Worm (Caenorhabditis elegans) whole organism, young adult: Measurements from ENCODE around the gene vab-23.

Source experiments
- B0019.2 ChIP-seq: fragments of 200-800 bp; sonication (Bioruptor generic); conservative IDR thresholded peaks from 2 replicates; pipeline ENCODE4 v1.3.6; 2022; ENCODE audit warnings: missing genetic modification reagents, missing genetic modification characterization, missing compliant biosample characterization
- B0261.1 ChIP-seq: sonication (generic microtip); optimal IDR thresholded peaks from 2 replicates; lab custom pipeline; 2016; ENCODE audit warnings: mild to moderate bottlenecking, missing genetic modification characterization, moderate library complexity, missing compliant biosample characterization
- F10E7.11 ChIP-seq: sonication (generic microtip); optimal IDR thresholded peaks from 2 replicates; lab custom pipeline; 2017; ENCODE audit warnings: mild to moderate bottlenecking, missing genetic modification characterization, moderate library complexity, missing compliant biosample characterization
- F22D6.2 ChIP-seq: sonication (generic microtip); optimal IDR thresholded peaks from 2 replicates; lab custom pipeline; 2016; ENCODE audit warnings: mild to moderate bottlenecking, missing genetic modification characterization, missing compliant biosample characterization
- F33H1.4 ChIP-seq: fragments of 200-800 bp; sonication (Bioruptor generic); IDR thresholded peaks from 2 replicates; pipeline ENCODE4 v1.3.6; 2022; ENCODE audit warnings: missing genetic modification reagents, missing genetic modification characterization, missing compliant biosample characterization
- F39B2.1 ChIP-seq: fragments of 200-800 bp; sonication (Bioruptor generic); IDR thresholded peaks from 2 replicates; pipeline ENCODE4 v1.3.6; 2022; ENCODE audit warnings: missing genetic modification reagents, missing genetic modification characterization, missing compliant biosample characterization
- F52B5.7 ChIP-seq: sonication (generic microtip); optimal IDR thresholded peaks from 2 replicates; lab custom pipeline; 2016; ENCODE audit warnings: mild to moderate bottlenecking, missing genetic modification characterization, missing compliant biosample characterization
- T26A5.8 ChIP-seq: sonication (generic microtip); optimal IDR thresholded peaks from 2 replicates; lab custom pipeline; 2016; ENCODE audit warnings: missing genetic modification characterization, missing compliant biosample characterization
- Y67H2A.10 ChIP-seq: fragments of 200-800 bp; sonication (Bioruptor generic); conservative IDR thresholded peaks from 2 replicates; pipeline ENCODE4 v1.3.6; 2022; ENCODE audit warnings: missing genetic modification reagents, missing genetic modification characterization, missing compliant biosample characterization
- Y95B8A.8 ChIP-seq: fragments of 200-800 bp; sonication (Bioruptor generic); IDR thresholded peaks from 2 replicates; pipeline ENCODE4 v1.3.6; 2022; ENCODE audit warnings: missing genetic modification reagents, missing genetic modification characterization, missing compliant biosample characterization
- ZK185.1 ChIP-seq: sonication (generic microtip); optimal IDR thresholded peaks from 2 replicates; lab custom pipeline; 2016; ENCODE audit warnings: mild to moderate bottlenecking, missing genetic modification characterization, missing compliant biosample characterization; ENCODE audit not compliant: poor library complexity, severe bottlenecking
- akir-1 ChIP-seq: fragments of 200-800 bp; sonication (Bioruptor generic); optimal IDR thresholded peaks from 2 replicates; lab custom pipeline; 2018; ENCODE audit warnings: mild to moderate bottlenecking, missing genetic modification characterization, moderate library complexity, missing compliant biosample characterization
- athp-1 ChIP-seq: sonication (generic microtip); optimal IDR thresholded peaks from 2 replicates; lab custom pipeline; 2017; ENCODE audit warnings: mild to moderate bottlenecking, missing genetic modification characterization, missing compliant biosample characterization
- attf-6 ChIP-seq: fragments of 200-800 bp; sonication (Bioruptor generic); IDR thresholded peaks from 2 replicates; pipeline ENCODE4 v1.3.6; 2022; ENCODE audit warnings: missing genetic modification reagents, missing genetic modification characterization, missing compliant biosample characterization
- bed-1 ChIP-seq: fragments of 200-800 bp; sonication (Bioruptor generic); IDR thresholded peaks from 2 replicates; pipeline ENCODE4 v1.3.6; 2022; ENCODE audit warnings: missing genetic modification reagents, missing genetic modification characterization, missing compliant biosample characterization
- ceh-100 ChIP-seq: fragments of 200-800 bp; sonication (Bioruptor generic); IDR thresholded peaks from 2 replicates; pipeline ENCODE4 v1.3.6; 2022; ENCODE audit warnings: missing genetic modification reagents, missing genetic modification characterization, missing compliant biosample characterization
- ceh-40 ChIP-seq: fragments of 200-800 bp; sonication (Bioruptor generic); IDR thresholded peaks from 2 replicates; pipeline ENCODE4 v1.3.6; 2022; ENCODE audit warnings: missing genetic modification characterization, missing compliant biosample characterization
- ceh-79 ChIP-seq: sonication (generic microtip); optimal IDR thresholded peaks from 2 replicates; lab custom pipeline; 2017; ENCODE audit warnings: mild to moderate bottlenecking, missing genetic modification characterization, missing compliant biosample characterization
- dox-1 ChIP-seq: fragments of 200-800 bp; sonication (Bioruptor generic); IDR thresholded peaks from 2 replicates; pipeline ENCODE4 v1.3.6; 2022; ENCODE audit warnings: missing genetic modification reagents, missing genetic modification characterization, missing compliant biosample characterization
- dpff-1 ChIP-seq: sonication (generic microtip); optimal IDR thresholded peaks from 2 replicates; lab custom pipeline; 2017; ENCODE audit warnings: mild to moderate bottlenecking, missing genetic modification characterization, missing compliant biosample characterization
- egrh-3 ChIP-seq: fragments of 200-800 bp; sonication (Bioruptor generic); IDR thresholded peaks from 2 replicates; pipeline ENCODE4 v1.3.6; 2022; ENCODE audit warnings: missing genetic modification reagents, missing genetic modification characterization, missing compliant biosample characterization
- ekl-4 ChIP-seq: fragments of 200-800 bp; sonication (Bioruptor generic); IDR thresholded peaks from 2 replicates; pipeline ENCODE4 v1.3.6; 2022; ENCODE audit warnings: missing genetic modification reagents, missing genetic modification characterization, missing compliant biosample characterization
- fkh-3 ChIP-seq: sonication (generic microtip); optimal IDR thresholded peaks from 2 replicates; lab custom pipeline; 2016; ENCODE audit warnings: mild to moderate bottlenecking, missing genetic modification characterization, missing compliant biosample characterization
- hmg-20 ChIP-seq: fragments of 200-800 bp; sonication (Bioruptor generic); IDR thresholded peaks from 2 replicates; pipeline ENCODE4 v1.3.6; 2022; ENCODE audit warnings: missing genetic modification reagents, missing genetic modification characterization, missing compliant biosample characterization
- lag-1 ChIP-seq: fragments of 200-800 bp; sonication (Bioruptor generic); IDR thresholded peaks from 2 replicates; pipeline ENCODE4 v1.3.6; 2022; ENCODE audit warnings: missing genetic modification reagents, missing genetic modification characterization, missing compliant biosample characterization
- let-526 ChIP-seq: fragments of 200-800 bp; sonication (Bioruptor generic); IDR thresholded peaks from 2 replicates; pipeline ENCODE4 v1.3.6; 2022; ENCODE audit warnings: missing genetic modification reagents, missing genetic modification characterization, missing compliant biosample characterization
- lsy-27 ChIP-seq: sonication (generic microtip); optimal IDR thresholded peaks from 2 replicates; lab custom pipeline; 2017; ENCODE audit warnings: missing genetic modification characterization, mild to moderate bottlenecking, missing compliant biosample characterization, antibody characterized with exemption, missing genotype, borderline replicate concordance; ENCODE audit not compliant: insufficient read depth
- madf-3 ChIP-seq: fragments of 200-800 bp; sonication (Bioruptor generic); IDR thresholded peaks from 2 replicates; pipeline ENCODE4 v1.3.6; 2022; ENCODE audit warnings: missing genetic modification reagents, missing genetic modification characterization, missing compliant biosample characterization
- madf-8 ChIP-seq: fragments of 200-800 bp; sonication (Bioruptor generic); conservative IDR thresholded peaks from 2 replicates; pipeline ENCODE4 v1.3.6; 2022; ENCODE audit warnings: missing genetic modification reagents, missing genetic modification characterization, missing compliant biosample characterization
- mel-28 ChIP-seq: sonication (generic microtip); optimal IDR thresholded peaks from 2 replicates; lab custom pipeline; 2016; ENCODE audit warnings: borderline replicate concordance, mild to moderate bottlenecking, missing genetic modification characterization, missing compliant biosample characterization
- nfya-1 ChIP-seq: sonication (generic microtip); optimal IDR thresholded peaks from 2 replicates; lab custom pipeline; 2017; ENCODE audit warnings: antibody characterized with exemption, missing compliant biosample characterization, missing genetic modification characterization, borderline replicate concordance; ENCODE audit not compliant: insufficient read depth
- nfya-2 ChIP-seq: fragments of 200-800 bp; sonication (Bioruptor generic); IDR thresholded peaks from 2 replicates; pipeline ENCODE4 v1.3.6; 2022; ENCODE audit warnings: missing genetic modification reagents, missing genetic modification characterization, missing compliant biosample characterization
- nhr-27 ChIP-seq: fragments of 200-800 bp; sonication (Bioruptor generic); optimal IDR thresholded peaks from 2 replicates; lab custom pipeline; 2018; ENCODE audit warnings: mild to moderate bottlenecking, missing genetic modification characterization, moderate library complexity, missing compliant biosample characterization
- nhr-80 ChIP-seq: sonication (generic microtip); optimal IDR thresholded peaks from 2 replicates; lab custom pipeline; 2016; ENCODE audit warnings: missing genetic modification characterization, missing compliant biosample characterization
- snpc-1.3 ChIP-seq: sonication (generic microtip); optimal IDR thresholded peaks from 2 replicates; lab custom pipeline; 2017; ENCODE audit warnings: missing genetic modification characterization, mild to moderate bottlenecking, missing compliant biosample characterization, antibody characterized with exemption, moderate library complexity, missing genotype, missing genetic modification reagents; ENCODE audit not compliant: insufficient read depth
- somi-1 ChIP-seq: fragments of 200-800 bp; sonication (Bioruptor generic); optimal IDR thresholded peaks from 2 replicates; lab custom pipeline; 2018; ENCODE audit warnings: mild to moderate bottlenecking, missing genetic modification characterization, missing compliant biosample characterization
- tbx-9 ChIP-seq: sonication (generic microtip); optimal IDR thresholded peaks from 2 replicates; lab custom pipeline; 2016; ENCODE audit warnings: borderline replicate concordance, missing genetic modification characterization, inconsistent platforms, missing compliant biosample characterization
- xnd-1 ChIP-seq: sonication (generic microtip); optimal IDR thresholded peaks from 2 replicates; lab custom pipeline; 2016; ENCODE audit warnings: missing genotype, missing genetic modification reagents, missing genetic modification characterization, missing compliant biosample characterization
- zfh-2 ChIP-seq: fragments of 200-800 bp; sonication (Bioruptor generic); conservative IDR thresholded peaks from 2 replicates; pipeline ENCODE4 v1.3.6; 2022; ENCODE audit warnings: missing genetic modification reagents, missing genetic modification characterization, missing compliant biosample characterization
- zim-3 ChIP-seq: sonication (generic microtip); optimal IDR thresholded peaks from 2 replicates; lab custom pipeline; 2017; ENCODE audit warnings: mild to moderate bottlenecking, missing genetic modification characterization, moderate library complexity, missing compliant biosample characterization
- ztf-26 ChIP-seq: sonication (generic microtip); optimal IDR thresholded peaks from 2 replicates; lab custom pipeline; 2017; ENCODE audit warnings: missing genetic modification characterization, missing compliant biosample characterization
- ztf-28 ChIP-seq: fragments of 200-800 bp; sonication (Bioruptor generic); IDR thresholded peaks from 2 replicates; pipeline ENCODE4 v1.3.6; 2022; ENCODE audit warnings: missing genetic modification reagents, missing genetic modification characterization, missing compliant biosample characterization

vab-23 gene

DNA sequence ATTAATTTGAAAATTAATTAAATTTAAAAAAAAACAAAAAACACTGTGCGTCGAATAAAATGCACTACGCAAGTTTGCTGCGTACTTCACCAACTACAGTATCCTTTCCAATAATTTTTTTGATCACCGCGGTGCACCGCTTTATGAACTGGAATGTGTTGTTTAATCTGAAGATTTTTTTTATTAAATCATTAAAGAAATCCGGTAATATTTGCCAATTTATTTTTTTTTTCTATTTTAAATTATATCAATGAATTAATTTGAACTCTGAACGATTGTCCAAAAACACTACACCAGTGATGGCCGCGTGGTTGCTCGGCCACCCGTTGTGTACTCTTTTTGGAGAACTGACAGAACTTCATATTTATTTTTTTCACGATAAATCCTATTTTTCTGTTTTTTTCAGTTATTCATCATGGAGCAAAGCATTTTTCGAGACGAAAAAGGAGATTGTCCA lies 40.4 kb downstream of the vab-23 start, which contains the start of gene K12D12.5 (continued):
- TF ChIP-seq zim-3 (tag; lab: Kevin White, UChicago) (no peak), snpc-1.3 (peak; percentile 1), xnd-1 (tag; lab: Kevin White, UChicago) (peak; percentile 64), ztf-26 (tag; lab: Kevin White, UChicago) (no peak)

DNA sequence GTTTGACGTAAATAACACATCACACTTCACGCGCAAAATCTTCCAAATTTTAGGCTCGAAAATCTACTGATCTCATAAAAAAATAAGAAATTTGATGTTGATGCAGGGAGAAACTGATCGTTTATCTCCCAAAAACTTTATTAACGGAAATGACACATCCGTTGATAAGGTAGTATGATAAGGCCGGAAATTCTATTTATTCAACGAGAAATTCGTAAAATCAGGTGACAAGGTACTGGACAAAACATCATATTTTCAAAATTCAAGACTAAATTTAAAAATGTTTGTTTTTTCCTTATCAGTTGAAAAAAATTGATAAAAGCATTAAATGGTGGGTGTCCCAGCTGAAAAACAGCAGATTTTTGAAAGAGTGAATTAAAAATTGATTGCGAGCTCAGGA lies 41.2 kb downstream of the vab-23 start:
- TF ChIP-seq lsy-27 (no peak), F39B2.1 (GFP tag; lab: Robert Waterston, UW) (no peak), hmg-20 (GFP tag; lab: Robert Waterston, UW) (no peak), mel-28 (no peak), ceh-79 (no peak), zfh-2 (GFP tag; lab: Robert Waterston, UW) (no peak), madf-3 (GFP tag; lab: Robert Waterston, UW) (no peak), madf-8 (GFP tag; lab: Robert Waterston, UW) (no peak), snpc-1.3 (no peak), ztf-28 (GFP tag; lab: Robert Waterston, UW) (no peak), T26A5.8 (tag; lab: Kevin White, UChicago) (no peak), dpff-1 (tag; lab: Kevin White, UChicago) (no peak), athp-1 (tag; lab: Kevin White, UChicago) (no peak), ZK185.1 (tag; lab: Kevin White, UChicago) (no peak), B0261.1 (tag; lab: Kevin White, UChicago) (no peak), F22D6.2 (tag; lab: Kevin White, UChicago) (no peak)

DNA sequence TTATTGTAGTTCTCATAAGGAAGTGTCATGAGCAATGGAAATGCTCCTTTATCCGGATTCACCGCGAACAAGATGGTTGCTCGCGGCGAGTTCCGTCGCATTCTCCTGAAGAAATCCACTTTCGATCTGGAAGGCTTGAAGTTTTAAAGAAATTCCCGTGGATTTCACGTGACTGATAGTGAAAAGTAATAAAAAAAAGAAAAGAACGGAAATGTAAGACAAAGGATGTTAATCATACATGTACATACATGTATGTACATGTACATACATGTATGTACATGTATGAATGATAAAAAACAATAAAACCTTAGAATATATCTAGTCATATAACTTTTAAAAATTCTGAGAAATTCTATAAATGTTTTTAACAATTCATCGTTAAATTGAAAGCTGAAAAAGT lies 44.6 kb downstream of the vab-23 start, which contains the start of gene clh-1:
TSS of gene clh-1 (minus strand) at position 101 of the 400 bp plus-strand sequence.
- TF ChIP-seq dox-1 (GFP tag; lab: Robert Waterston, UW) (no peak), F52B5.7 (tag; lab: Kevin White, UChicago) (no peak), lag-1 (no peak), Y95B8A.8 (no peak), ceh-40 (GFP tag; lab: Robert Waterston, UW) (no peak), fkh-3 (tag; lab: Kevin White, UChicago) (no peak), let-526 (GFP tag; lab: Robert Waterston, UW) (no peak), B0019.2 (GFP tag; lab: Robert Waterston, UW) (no peak), madf-3 (GFP tag; lab: Robert Waterston, UW) (no peak)

DNA sequence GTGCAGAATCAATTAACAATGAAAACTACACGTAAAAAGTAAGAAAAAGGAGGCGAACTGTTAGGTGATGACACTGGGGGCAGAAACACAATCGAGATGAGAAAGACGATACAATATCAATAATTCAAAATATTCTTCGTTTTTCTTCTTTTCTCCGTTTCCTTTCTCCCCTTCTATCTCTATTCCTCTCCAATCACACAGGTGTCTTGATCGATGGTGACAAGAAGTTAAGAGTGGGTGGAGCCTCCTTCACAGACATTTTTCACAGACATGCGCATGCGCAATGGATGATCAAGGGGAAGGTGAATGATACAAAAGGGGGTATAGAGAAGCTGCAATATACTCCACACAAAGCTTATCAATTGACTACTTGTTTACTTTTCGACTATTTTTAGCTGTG lies 46.3 kb downstream of the vab-23 start:
- TF ChIP-seq F10E7.11 (tag; lab: Kevin White, UChicago) (no peak), attf-6 (GFP tag; lab: Robert Waterston, UW) (no peak), nhr-80 (no peak), mel-28 (no peak), tbx-9 (tag; lab: Kevin White, UChicago) (no peak)

DNA sequence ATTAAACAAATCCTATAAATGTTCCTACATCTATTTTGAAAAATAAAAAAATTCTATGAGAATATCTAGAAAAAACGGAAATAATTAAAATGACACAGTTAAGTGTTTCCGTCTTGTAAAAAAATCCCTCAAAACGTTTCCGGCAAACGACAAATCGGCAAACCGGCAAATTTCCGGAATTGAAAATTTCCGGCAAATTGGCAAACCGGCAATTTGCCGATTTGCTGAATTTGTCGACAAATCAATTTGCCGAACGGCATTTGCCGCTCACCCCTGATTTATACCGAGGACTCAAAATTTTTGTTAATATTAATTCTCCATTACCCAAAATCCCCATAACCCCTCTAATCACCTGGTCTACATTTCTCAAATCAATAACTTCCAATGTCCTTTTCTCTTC lies 47.9 kb downstream of the vab-23 start:
- TF ChIP-seq somi-1 (GFP tag; lab: Kevin White, UChicago) (no peak), nfya-1 (tag; lab: Kevin White, UChicago) (no peak), nhr-27 (tag; lab: Kevin White, UChicago) (no peak), mel-28 (no peak), F33H1.4 (GFP tag; lab: Robert Waterston, UW) (no peak), ekl-4 (no peak), Y67H2A.10 (GFP tag; lab: Robert Waterston, UW) (no peak), nfya-2 (GFP tag; lab: Robert Waterston, UW) (no peak), egrh-3 (GFP tag; lab: Robert Waterston, UW) (no peak), bed-1 (GFP tag; lab: Robert Waterston, UW) (no peak), akir-1 (GFP tag; lab: Kevin White, UChicago) (no peak), T26A5.8 (tag; lab: Kevin White, UChicago) (no peak), F52B5.7 (tag; lab: Kevin White, UChicago) (no peak), ceh-100 (no peak)
